Fruit fly (Drosophila melanogaster) whole organism, embryonic: Measurements from ENCODE around the gene lbl.
A peak's percentile ranks its signal among the peaks of the same experiment; 100 is the strongest.

Experiments used
- CG11398 ChIP-seq: fragments of 200-800 bp; sonication (Bioruptor generic); optimal IDR thresholded peaks from 2 replicates; lab custom pipeline; 2016; ENCODE audit warnings: missing biosample characterization, missing genetic modification characterization
- CG12659 ChIP-seq: fragments of 200-800 bp; sonication (Bioruptor generic); optimal IDR thresholded peaks from 3 replicates; lab custom pipeline; 2017; ENCODE audit warnings: mild to moderate bottlenecking, missing biosample characterization, missing genetic modification reagents, missing genetic modification characterization
- CG13123 ChIP-seq: fragments of 200-800 bp; sonication (Bioruptor generic); optimal IDR thresholded peaks from 2 replicates; lab custom pipeline; 2016; ENCODE audit warnings: missing biosample characterization, missing genetic modification characterization
- CG15073 ChIP-seq: fragments of 200-800 bp; sonication (Bioruptor generic); optimal IDR thresholded peaks from 2 replicates; lab custom pipeline; 2016; ENCODE audit warnings: missing biosample characterization, missing genetic modification characterization
- CG16779 ChIP-seq: fragments of 200-800 bp; sonication (Bioruptor generic); IDR thresholded peaks from 2 replicates; pipeline ENCODE4 v1.3.6; 2022; ENCODE audit warnings: missing biosample characterization, missing genetic modification characterization
- CG17186 ChIP-seq: fragments of 200-800 bp; sonication (Bioruptor generic); optimal IDR thresholded peaks from 3 replicates; lab custom pipeline; 2017; ENCODE audit warnings: missing biosample characterization, missing genetic modification reagents, missing genetic modification characterization
- CG1792 ChIP-seq: fragments of 200-800 bp; sonication (Bioruptor generic); optimal IDR thresholded peaks from 2 replicates; lab custom pipeline; 2016; ENCODE audit warnings: missing biosample characterization, missing genetic modification characterization
- CG2202 ChIP-seq: fragments of 200-800 bp; sonication (Bioruptor generic); optimal IDR thresholded peaks from 2 replicates; lab custom pipeline; 2018; ENCODE audit warnings: missing biosample characterization, mild to moderate bottlenecking, missing genetic modification characterization
- CG30020 ChIP-seq: fragments of 200-800 bp; optimal IDR thresholded peaks from 2 replicates; lab custom pipeline; 2019; ENCODE audit warnings: missing biosample characterization, mild to moderate bottlenecking, missing genetic modification characterization, moderate library complexity
- CG3065 ChIP-seq: fragments of 200-800 bp; sonication (Bioruptor generic); optimal IDR thresholded peaks from 2 replicates; lab custom pipeline; 2016; ENCODE audit warnings: missing biosample characterization, missing genetic modification characterization
- CG34224 ChIP-seq: fragments of 200-800 bp; sonication (Bioruptor generic); IDR thresholded peaks from 3 replicates; pipeline ENCODE4 v1.3.6; 2022; ENCODE audit warnings: missing biosample characterization, missing genetic modification characterization; ENCODE audit not compliant: partially characterized antibody
- CG4360 ChIP-seq: fragments of 200-800 bp; sonication (Bioruptor generic); IDR thresholded peaks from 2 replicates; pipeline ENCODE4 v1.3.6; 2022; ENCODE audit warnings: missing biosample characterization, missing genetic modification characterization
- CG4707 ChIP-seq: fragments of 200-800 bp; sonication (Bioruptor generic); optimal IDR thresholded peaks from 2 replicates; lab custom pipeline; 2018; ENCODE audit warnings: missing biosample characterization, mild to moderate bottlenecking, missing genetic modification characterization, moderate library complexity
- CG7987 ChIP-seq: fragments of 200-800 bp; sonication (Bioruptor generic); optimal IDR thresholded peaks from 2 replicates; lab custom pipeline; 2018; ENCODE audit warnings: missing biosample characterization, mild to moderate bottlenecking, missing genetic modification characterization, moderate library complexity
- CG8281 ChIP-seq: fragments of 200-800 bp; sonication (Bioruptor generic); optimal IDR thresholded peaks from 2 replicates; lab custom pipeline; 2018; ENCODE audit warnings: missing biosample characterization, mild to moderate bottlenecking, missing genetic modification characterization, moderate library complexity
- CG8290 ChIP-seq, 3 experiments: fragments of 200-800 bp; sonication (Bioruptor generic); optimal IDR thresholded peaks; 2 replicates each; lab custom pipeline; 2016 to 2019; ENCODE audit warnings: missing biosample characterization in 3 of 3, missing genetic modification characterization in 3 of 3, mild to moderate bottlenecking in 2 of 3, moderate library complexity in 1 of 3
- CG8765 ChIP-seq: fragments of 200-800 bp; sonication (Bioruptor generic); IDR thresholded peaks from 2 replicates; pipeline ENCODE4 v1.3.6; 2022; ENCODE audit warnings: missing biosample characterization, missing genetic modification characterization
- E2f2 ChIP-seq: fragments of 200-800 bp; sonication (Bioruptor generic); IDR thresholded peaks from 2 replicates; pipeline ENCODE4 v1.3.6; 2022; ENCODE audit warnings: missing biosample characterization, missing genetic modification characterization
- Eip74EF ChIP-seq, 2 experiments: fragments of 200-800 bp in 1 of 2; fragments of >200 bp in 1 of 2; sonication (Bioruptor generic) in 1 of 2; optimal IDR thresholded peaks; 2 replicates each; lab custom pipeline; 2017 to 2019; ENCODE audit warnings: missing biosample characterization in 2 of 2, missing genetic modification characterization in 2 of 2, mild to moderate bottlenecking in 1 of 2, moderate library complexity in 1 of 2
- Gsc ChIP-seq: fragments of 200-800 bp; sonication (Bioruptor generic); IDR thresholded peaks from 2 replicates; pipeline ENCODE4 v1.3.6; 2022; ENCODE audit warnings: missing biosample characterization, missing genetic modification characterization
- HLHmδ ChIP-seq: fragments of 200-800 bp; sonication (Bioruptor generic); optimal IDR thresholded peaks from 2 replicates; lab custom pipeline; 2018; ENCODE audit warnings: missing biosample characterization, mild to moderate bottlenecking, missing genetic modification characterization, moderate library complexity
- Hr51 ChIP-seq, 2 experiments: fragments of 200-800 bp; sonication (Bioruptor generic); optimal IDR thresholded peaks; 2 replicates in 1 of 2; 3 replicates in 1 of 2; lab custom pipeline; 2016 to 2018; ENCODE audit warnings: missing biosample characterization in 2 of 2, missing genetic modification characterization in 2 of 2, mild to moderate bottlenecking in 1 of 2, moderate library complexity in 1 of 2
- MESR4 ChIP-seq: fragments of 200-800 bp; sonication (Bioruptor generic); optimal IDR thresholded peaks from 2 replicates; lab custom pipeline; 2018; ENCODE audit warnings: missing biosample characterization, mild to moderate bottlenecking, missing genetic modification characterization, moderate library complexity
- Mes4 ChIP-seq: fragments of 200-800 bp; sonication (Bioruptor generic); optimal IDR thresholded peaks from 2 replicates; lab custom pipeline; 2016; ENCODE audit warnings: missing biosample characterization, missing genetic modification characterization
- Spps ChIP-seq: fragments of 200-800 bp; sonication (Bioruptor generic); optimal IDR thresholded peaks from 2 replicates; lab custom pipeline; 2018; ENCODE audit warnings: missing biosample characterization, mild to moderate bottlenecking, missing genetic modification characterization
- Tbp ChIP-seq: fragments of >200 bp; optimal IDR thresholded peaks from 2 replicates; lab custom pipeline; 2018; ENCODE audit warnings: missing biosample characterization, missing genetic modification characterization
- al ChIP-seq: fragments of 200-800 bp; sonication (Bioruptor generic); IDR thresholded peaks from 2 replicates; pipeline ENCODE4 v1.3.6; 2022; ENCODE audit warnings: missing biosample characterization, missing genetic modification characterization
- bcd ChIP-seq: fragments of 200-800 bp; sonication (Bioruptor generic); optimal IDR thresholded peaks from 2 replicates; lab custom pipeline; 2017; ENCODE audit warnings: missing biosample characterization, mild to moderate bottlenecking, missing genetic modification characterization
- bowl ChIP-seq: fragments of 200-800 bp; sonication (Bioruptor generic); IDR thresholded peaks from 2 replicates; pipeline ENCODE4 v1.3.6; 2022; ENCODE audit warnings: missing biosample characterization, missing genetic modification characterization
- croc ChIP-seq: fragments of 200-800 bp; sonication (Bioruptor generic); conservative IDR thresholded peaks from 3 replicates; pipeline ENCODE4 v1.3.6; 2022; ENCODE audit warnings: missing biosample characterization, missing genetic modification characterization
- dan ChIP-seq: fragments of 200-800 bp; sonication (Bioruptor generic); IDR thresholded peaks from 2 replicates; pipeline ENCODE4 v1.3.6; 2022; ENCODE audit warnings: missing biosample characterization, missing genetic modification characterization
- disco-r ChIP-seq: fragments of 200-800 bp; sonication (Bioruptor generic); optimal IDR thresholded peaks from 2 replicates; lab custom pipeline; 2016; ENCODE audit warnings: missing biosample characterization, missing genetic modification characterization
- dm ChIP-seq: fragments of 200-800 bp; sonication (Bioruptor generic); optimal IDR thresholded peaks from 3 replicates; lab custom pipeline; 2016; ENCODE audit warnings: missing biosample characterization, missing genetic modification characterization
- eve ChIP-seq, 2 experiments: fragments of >200 bp; optimal IDR thresholded peaks; 2 replicates each; lab custom pipeline; 2017; ENCODE audit warnings: missing biosample characterization in 2 of 2, missing genetic modification characterization in 2 of 2
- fu2 ChIP-seq: fragments of 200-800 bp; sonication (Bioruptor generic); optimal IDR thresholded peaks from 2 replicates; lab custom pipeline; 2016; ENCODE audit warnings: missing biosample characterization, missing genetic modification characterization
- grau ChIP-seq: fragments of 200-800 bp; optimal IDR thresholded peaks from 3 replicates; lab custom pipeline; 2019; ENCODE audit warnings: missing biosample characterization, mild to moderate bottlenecking, missing genetic modification characterization, moderate library complexity
- gsb-n ChIP-seq: fragments of 200-800 bp; sonication (Bioruptor generic); optimal IDR thresholded peaks from 3 replicates; lab custom pipeline; 2018; ENCODE audit warnings: missing biosample characterization, mild to moderate bottlenecking, missing genetic modification characterization
- h ChIP-seq: fragments of >200 bp; optimal IDR thresholded peaks from 2 replicates; lab custom pipeline; 2017
- jigr1 ChIP-seq: fragments of 200-800 bp; sonication (Bioruptor generic); IDR thresholded peaks from 3 replicates; pipeline ENCODE4 v1.3.6; 2022; ENCODE audit warnings: missing biosample characterization, missing genetic modification characterization
- klu ChIP-seq: fragments of 200-800 bp; sonication (Bioruptor generic); IDR thresholded peaks from 2 replicates; pipeline ENCODE4 v1.3.6; 2022; ENCODE audit warnings: missing biosample characterization, missing genetic modification characterization
- kni ChIP-seq: fragments of 200-800 bp; sonication (Bioruptor generic); optimal IDR thresholded peaks from 3 replicates; lab custom pipeline; 2017; ENCODE audit warnings: mild to moderate bottlenecking, missing biosample characterization, missing genetic modification reagents, missing genetic modification characterization
- luna ChIP-seq: fragments of 200-800 bp; sonication (Bioruptor generic); optimal IDR thresholded peaks from 2 replicates; lab custom pipeline; 2016; ENCODE audit warnings: missing biosample characterization, missing genetic modification characterization
- mld ChIP-seq: fragments of 200-800 bp; sonication (Bioruptor generic); IDR thresholded peaks from 3 replicates; pipeline ENCODE4 v1.3.6; 2022; ENCODE audit warnings: missing biosample characterization, missing genetic modification characterization; ENCODE audit not compliant: partially characterized antibody
- rib ChIP-seq: fragments of 200-800 bp; sonication (Bioruptor generic); IDR thresholded peaks from 2 replicates; pipeline ENCODE4 v1.3.6; 2022; ENCODE audit warnings: missing biosample characterization, missing genetic modification characterization
- salm ChIP-seq: fragments of 200-800 bp; sonication (Bioruptor generic); optimal IDR thresholded peaks from 2 replicates; lab custom pipeline; 2018; ENCODE audit warnings: missing biosample characterization, mild to moderate bottlenecking, missing genetic modification characterization
- shn ChIP-seq: fragments of 200-800 bp; sonication (Bioruptor generic); optimal IDR thresholded peaks from 3 replicates; lab custom pipeline; 2016; ENCODE audit warnings: missing biosample characterization, missing genetic modification characterization
- slbo ChIP-seq: fragments of 200-800 bp; sonication (Bioruptor generic); IDR thresholded peaks from 2 replicates; pipeline ENCODE4 v1.3.6; 2022; ENCODE audit warnings: missing biosample characterization, missing genetic modification characterization
- sqz ChIP-seq: fragments of 200-800 bp; sonication (Bioruptor generic); optimal IDR thresholded peaks from 3 replicates; lab custom pipeline; 2018; ENCODE audit warnings: missing biosample characterization, mild to moderate bottlenecking, missing genetic modification characterization
- sr ChIP-seq: fragments of 200-800 bp; sonication (Bioruptor generic); IDR thresholded peaks from 3 replicates; pipeline ENCODE4 v1.3.6; 2022; ENCODE audit warnings: missing biosample characterization, missing genetic modification characterization
- ssp ChIP-seq: fragments of 200-800 bp; sonication (Bioruptor generic); IDR thresholded peaks from 2 replicates; pipeline ENCODE4 v1.3.6; 2022; ENCODE audit warnings: missing biosample characterization, missing genetic modification characterization
- tll ChIP-seq, 2 experiments: fragments of 200-800 bp in 1 of 2; fragments of >200 bp in 1 of 2; sonication (Bioruptor generic) in 1 of 2; optimal IDR thresholded peaks; 2 replicates each; lab custom pipeline; 2017 to 2019; ENCODE audit warnings: missing biosample characterization in 2 of 2, missing genetic modification characterization in 2 of 2, mild to moderate bottlenecking in 1 of 2, moderate library complexity in 1 of 2

lbl gene

dm6 chr3R:21378595-21378994 lies 55.3 kb downstream of the lbl start, which contains the start of gene tin (continued):
- TF ChIP-seq Spps (tag; lab: Kevin White, UChicago) = peak; percentile 95
- TF ChIP-seq CG12659 (GFP tag; lab: Kevin White, UChicago) = peak; percentile 93
- TF ChIP-seq eve (GFP tag; optimal IDR thresholded peaks at IDR 0.05; lab: Kevin White, UChicago) = no peak
- peak; percentile 58 to 91 for TF ChIP-seq Hr51 (GFP tag; optimal IDR thresholded peaks at IDR 0.05; lab: Kevin White, UChicago)
- peak; percentile 71; the same call in 2 of the 3 replicates for TF ChIP-seq CG34224 (GFP tag; lab: Robert Waterston, UW)
- peak; percentile 55 for TF ChIP-seq CG17186 (GFP tag; lab: Kevin White, UChicago)
- peak; percentile 80 for TF ChIP-seq klu (GFP tag; lab: Robert Waterston, UW)
- peak; percentile 75 for TF ChIP-seq CG4360 (GFP tag; lab: Robert Waterston, UW)
- no peak for TF ChIP-seq Gsc
- TF ChIP-seq CG11398 (GFP tag; lab: Kevin White, UChicago) = no peak
- TF ChIP-seq jigr1 = peak; percentile 72; the same call in 1 of the 3 replicates
- no peak for TF ChIP-seq Mes4 (GFP tag; lab: Kevin White, UChicago)
- peak; percentile 88 for TF ChIP-seq ssp
- peak; percentile 97 for TF ChIP-seq gsb-n (tag; lab: Kevin White, UChicago)
- TF ChIP-seq CG15073 (GFP tag; lab: Kevin White, UChicago) = peak; percentile 26
- peak in 1 of 2 experiments; percentile 89 for TF ChIP-seq Eip74EF (GFP tag; optimal IDR thresholded peaks at IDR 0.05; lab: Kevin White, UChicago)
- peak; percentile 79 for TF ChIP-seq al (GFP tag; lab: Robert Waterston, UW)
- peak; percentile 83 for TF ChIP-seq CG7987 (GFP tag; lab: Kevin White, UChicago)
- peak; percentile 85 for TF ChIP-seq sqz (GFP tag; lab: Kevin White, UChicago)
- no peak for TF ChIP-seq h (lab: Kevin White, UChicago)
- TF ChIP-seq grau = peak; percentile 92
- TF ChIP-seq bowl = peak; percentile 90
- no peak for TF ChIP-seq shn
- peak; percentile 75 for TF ChIP-seq sr
- peak; percentile 83 for TF ChIP-seq E2f2 (GFP tag; lab: Robert Waterston, UW)
- TF ChIP-seq CG30020 = peak; percentile 67
- TF ChIP-seq bcd = peak; percentile 88
- TF ChIP-seq disco-r (GFP tag; lab: Kevin White, UChicago) = no peak
- TF ChIP-seq CG8281 (tag; lab: Kevin White, UChicago) = peak; percentile 59
- peak; percentile 81 for TF ChIP-seq rib
- no peak for TF ChIP-seq mld (GFP tag; lab: Robert Waterston, UW)
- TF ChIP-seq dan (GFP tag; lab: Robert Waterston, UW) = peak; percentile 82; the same call in 1 of the 2 replicates
- TF ChIP-seq CG16779 = peak; percentile 81
- TF ChIP-seq MESR4 = peak; percentile 42
- peak; percentile 70 for TF ChIP-seq HLHmδ (GFP tag; lab: Kevin White, UChicago)
- peak; percentile 93 for TF ChIP-seq CG8765 (GFP tag; lab: Robert Waterston, UW)
- TF ChIP-seq CG8290 (GFP tag; optimal IDR thresholded peaks at IDR 0.05; lab: Kevin White, UChicago) = peak; percentile 91
- peak in 1 of 2 experiments; percentile 86 for TF ChIP-seq CG8290 (tag; optimal IDR thresholded peaks at IDR 0.05; lab: Kevin White, UChicago)
- TF ChIP-seq salm (tag; lab: Kevin White, UChicago) = peak; percentile 90
- no peak for TF ChIP-seq dm
- no peak for TF ChIP-seq CG1792
- TF ChIP-seq fu2 (GFP tag; lab: Kevin White, UChicago) = no peak
- TF ChIP-seq tll (GFP tag; optimal IDR thresholded peaks at IDR 0.05; lab: Kevin White, UChicago) = peak in 1 of 2 experiments; percentile 69
- peak; percentile 92 for TF ChIP-seq slbo (GFP tag; lab: Robert Waterston, UW)
- TF ChIP-seq kni (GFP tag; lab: Kevin White, UChicago) = peak; percentile 68
- TF ChIP-seq CG13123 = peak; percentile 83
- TF ChIP-seq Tbp = no peak
- TF ChIP-seq CG4707 (GFP tag; lab: Kevin White, UChicago) = peak; percentile 83
- peak; percentile 77 for TF ChIP-seq CG3065 (GFP tag; lab: Kevin White, UChicago)
- TF ChIP-seq CG2202 (tag; lab: Kevin White, UChicago) = peak; percentile 95
- TF ChIP-seq luna = no peak
- TF ChIP-seq croc (GFP tag; lab: Robert Waterston, UW) = peak; percentile 91
